Fruit fly (Drosophila melanogaster) whole organism, prepupa: ENCODE measurements around the gene Acsf3.

Source experiments
- Blimp-1 ChIP-seq: fragments of 200-800 bp; sonication (Bioruptor generic); optimal IDR thresholded peaks from 3 replicates; lab custom pipeline; 2017; ENCODE audit warnings: missing biosample characterization, missing genetic modification characterization, mild to moderate bottlenecking, moderate library complexity, missing genetic modification reagents
- CG10631 ChIP-seq: fragments of 200-800 bp; sonication (Bioruptor generic); optimal IDR thresholded peaks from 2 replicates; lab custom pipeline; 2016; ENCODE audit warnings: missing biosample characterization, missing genetic modification characterization
- CG10669 ChIP-seq: fragments of 200-800 bp; sonication (Bioruptor generic); optimal IDR thresholded peaks from 3 replicates; lab custom pipeline; 2018; ENCODE audit warnings: missing biosample characterization, mild to moderate bottlenecking, missing genetic modification characterization, moderate library complexity
- CG11294 ChIP-seq: fragments of 200-800 bp; sonication (Bioruptor generic); IDR thresholded peaks from 2 replicates; pipeline ENCODE4 v1.3.6; 2022; ENCODE audit warnings: missing biosample characterization, missing genetic modification characterization
- CG11762 ChIP-seq: fragments of 200-800 bp; sonication (Bioruptor generic); optimal IDR thresholded peaks from 3 replicates; lab custom pipeline; 2016; ENCODE audit warnings: missing biosample characterization, missing genetic modification characterization; ENCODE audit not compliant: insufficient read depth
- CG1621 ChIP-seq: fragments of 200-800 bp; sonication (Bioruptor generic); optimal IDR thresholded peaks from 3 replicates; lab custom pipeline; 2018; ENCODE audit warnings: missing biosample characterization, mild to moderate bottlenecking, missing genetic modification characterization
- CG16779 ChIP-seq: fragments of 200-800 bp; sonication (Bioruptor generic); optimal IDR thresholded peaks from 3 replicates; lab custom pipeline; 2017; ENCODE audit warnings: missing biosample characterization, mild to moderate bottlenecking, missing genetic modification characterization
- CG3032 ChIP-seq: fragments of 200-800 bp; optimal IDR thresholded peaks from 2 replicates; lab custom pipeline; 2019; ENCODE audit warnings: missing biosample characterization, mild to moderate bottlenecking, missing genetic modification characterization, moderate library complexity
- CG31627 ChIP-seq: fragments of 200-800 bp; sonication (Bioruptor generic); optimal IDR thresholded peaks from 3 replicates; lab custom pipeline; 2016; ENCODE audit warnings: missing biosample characterization, missing genetic modification characterization
- CG3919 ChIP-seq: fragments of 200-800 bp; sonication (Bioruptor generic); optimal IDR thresholded peaks from 3 replicates; lab custom pipeline; 2016; ENCODE audit warnings: missing biosample characterization, missing genetic modification characterization
- CG4318 ChIP-seq: fragments of 200-800 bp; sonication (Bioruptor generic); optimal IDR thresholded peaks from 3 replicates; lab custom pipeline; 2017; ENCODE audit warnings: missing biosample characterization, mild to moderate bottlenecking, missing genetic modification characterization
- CG6163 ChIP-seq: fragments of 200-800 bp; sonication (Bioruptor generic); IDR thresholded peaks from 3 replicates; pipeline ENCODE4 v1.3.6; 2022; ENCODE audit warnings: missing biosample characterization, missing genetic modification characterization
- CG6792 ChIP-seq: fragments of 200-800 bp; sonication (Bioruptor generic); optimal IDR thresholded peaks from 3 replicates; lab custom pipeline; 2016; ENCODE audit warnings: missing biosample characterization, missing genetic modification characterization
- CG6854 ChIP-seq: fragments of 200-800 bp; sonication (Bioruptor generic); optimal IDR thresholded peaks from 2 replicates; lab custom pipeline; 2017; ENCODE audit warnings: missing biosample characterization, mild to moderate bottlenecking, missing genetic modification characterization
- CG7368 ChIP-seq: fragments of 200-800 bp; sonication (Bioruptor generic); optimal IDR thresholded peaks from 3 replicates; lab custom pipeline; 2016; ENCODE audit warnings: missing biosample characterization, missing genetic modification characterization
- CG8119 ChIP-seq: fragments of 200-800 bp; sonication (Bioruptor generic); IDR thresholded peaks from 3 replicates; pipeline ENCODE4 v1.3.6; 2022; ENCODE audit warnings: missing biosample characterization, missing genetic modification characterization
- CG8319 ChIP-seq: fragments of 200-800 bp; sonication (Bioruptor generic); optimal IDR thresholded peaks from 3 replicates; lab custom pipeline; 2016; ENCODE audit warnings: missing biosample characterization, missing genetic modification characterization
- CG9139 ChIP-seq: fragments of 200-800 bp; sonication (Bioruptor generic); optimal IDR thresholded peaks from 3 replicates; lab custom pipeline; 2017; ENCODE audit warnings: missing biosample characterization, mild to moderate bottlenecking, missing genetic modification characterization
- Eip75B ChIP-seq: fragments of 200-800 bp; sonication (Bioruptor generic); optimal IDR thresholded peaks from 3 replicates; lab custom pipeline; 2016; ENCODE audit warnings: missing biosample characterization, missing genetic modification characterization
- Eip78C ChIP-seq: fragments of 200-800 bp; sonication (Bioruptor generic); peaks from one replicate; lab custom pipeline; 2016; ENCODE audit warnings: missing biosample characterization, missing genetic modification characterization
- Eip93F ChIP-seq: fragments of 200-800 bp; sonication (Bioruptor generic); optimal IDR thresholded peaks from 2 replicates; lab custom pipeline; 2016; ENCODE audit warnings: missing biosample characterization, mild to moderate bottlenecking, missing genetic modification characterization
- Ets21C ChIP-seq: fragments of 200-800 bp; sonication (Bioruptor generic); optimal IDR thresholded peaks from 3 replicates; lab custom pipeline; 2016; ENCODE audit warnings: missing biosample characterization, missing genetic modification characterization
- Hr38 ChIP-seq: sonication (Bioruptor generic); optimal IDR thresholded peaks from 2 replicates; lab custom pipeline; 2016; ENCODE audit warnings: missing biosample characterization, missing genetic modification characterization
- Hr39 ChIP-seq: fragments of 200-800 bp; sonication (Bioruptor generic); optimal IDR thresholded peaks from 2 replicates; lab custom pipeline; 2016; ENCODE audit warnings: missing biosample characterization, missing genetic modification characterization
- Hr4 ChIP-seq: fragments of 200-800 bp; sonication (Bioruptor generic); optimal IDR thresholded peaks from 3 replicates; lab custom pipeline; 2016; ENCODE audit warnings: missing biosample characterization, missing genetic modification characterization
- OdsH ChIP-seq: fragments of 200-800 bp; sonication (Bioruptor generic); optimal IDR thresholded peaks from 3 replicates; lab custom pipeline; 2016; ENCODE audit warnings: missing biosample characterization, missing genetic modification characterization
- Smox ChIP-seq: fragments of 200-800 bp; sonication (Bioruptor generic); optimal IDR thresholded peaks from 3 replicates; lab custom pipeline; 2016; ENCODE audit warnings: missing biosample characterization, missing genetic modification characterization
- Sox14 ChIP-seq: fragments of 200-800 bp; sonication (Bioruptor generic); optimal IDR thresholded peaks from 3 replicates; lab custom pipeline; 2016; ENCODE audit warnings: missing biosample characterization, missing genetic modification characterization
- achi ChIP-seq: fragments of 200-800 bp; sonication (Bioruptor generic); optimal IDR thresholded peaks from 3 replicates; lab custom pipeline; 2016; ENCODE audit warnings: missing biosample characterization, missing genetic modification characterization
- acj6 ChIP-seq: fragments of 200-800 bp; sonication (Bioruptor generic); optimal IDR thresholded peaks from 3 replicates; lab custom pipeline; 2016; ENCODE audit warnings: missing biosample characterization, missing genetic modification characterization
- cyc ChIP-seq: fragments of 200-800 bp; sonication (Bioruptor generic); optimal IDR thresholded peaks from 3 replicates; lab custom pipeline; 2016; ENCODE audit warnings: missing biosample characterization, missing genetic modification characterization
- dac ChIP-seq: fragments of 200-800 bp; sonication (Bioruptor generic); optimal IDR thresholded peaks from 2 replicates; lab custom pipeline; 2017; ENCODE audit warnings: missing biosample characterization, mild to moderate bottlenecking, missing genetic modification characterization
- dsx ChIP-seq: fragments of 200-800 bp; optimal IDR thresholded peaks from 3 replicates; lab custom pipeline; 2019; ENCODE audit warnings: missing biosample characterization, mild to moderate bottlenecking, missing genetic modification characterization, moderate library complexity; ENCODE audit not compliant: poor library complexity, severe bottlenecking
- eg ChIP-seq: fragments of 200-800 bp; sonication (Bioruptor generic); IDR thresholded peaks from 3 replicates; pipeline ENCODE4 v1.3.6; 2022; ENCODE audit warnings: missing biosample characterization, missing genetic modification characterization
- fd59A ChIP-seq: fragments of 200-800 bp; sonication (Bioruptor generic); optimal IDR thresholded peaks from 2 replicates; lab custom pipeline; 2017; ENCODE audit warnings: missing biosample characterization, mild to moderate bottlenecking, missing genetic modification characterization, missing genetic modification reagents
- fkh ChIP-seq: fragments of 200-800 bp; sonication (Bioruptor generic); optimal IDR thresholded peaks from 3 replicates; lab custom pipeline; 2017; ENCODE audit warnings: missing biosample characterization, mild to moderate bottlenecking, missing genetic modification characterization, moderate library complexity
- lz ChIP-seq: fragments of 200-800 bp; sonication (Bioruptor generic); optimal IDR thresholded peaks from 3 replicates; lab custom pipeline; 2016; ENCODE audit warnings: missing biosample characterization, missing genetic modification characterization
- net ChIP-seq: fragments of 200-800 bp; sonication (Bioruptor generic); optimal IDR thresholded peaks from 3 replicates; lab custom pipeline; 2016; ENCODE audit warnings: missing biosample characterization, missing genetic modification characterization
- pdm3 ChIP-seq: fragments of 200-800 bp; sonication (Bioruptor generic); optimal IDR thresholded peaks from 3 replicates; lab custom pipeline; 2016; ENCODE audit warnings: missing biosample characterization, missing genetic modification characterization
- salr ChIP-seq, 2 experiments: fragments of 200-800 bp; sonication (Bioruptor generic); optimal IDR thresholded peaks; 3 replicates each; lab custom pipeline; 2016 to 2018; ENCODE audit warnings: missing biosample characterization in 2 of 2, missing genetic modification characterization in 2 of 2, mild to moderate bottlenecking in 1 of 2
- spab ChIP-seq: fragments of 200-800 bp; sonication (Bioruptor generic); optimal IDR thresholded peaks from 2 replicates; lab custom pipeline; 2017; ENCODE audit warnings: missing biosample characterization, mild to moderate bottlenecking, missing genetic modification characterization, missing genetic modification reagents
- svp ChIP-seq: fragments of 200-800 bp; sonication (Bioruptor generic); peaks from one replicate; lab custom pipeline; 2016; ENCODE audit warnings: missing biosample characterization, missing genetic modification characterization
- topi ChIP-seq: fragments of 200-800 bp; sonication (Bioruptor generic); optimal IDR thresholded peaks from 3 replicates; lab custom pipeline; 2016; ENCODE audit warnings: missing biosample characterization, missing genetic modification characterization
- vri ChIP-seq: fragments of 200-800 bp; sonication (Bioruptor generic); optimal IDR thresholded peaks from 3 replicates; lab custom pipeline; 2016; ENCODE audit warnings: missing biosample characterization, mild to moderate bottlenecking, missing genetic modification characterization

The Acsf3 gene

dm6 chrX:7285995-7286985, 42.6 kb upstream of the Acsf3 start, which contains the start of gene CG2059 (continued):
- TF ChIP-seq Eip78C (GFP tag; lab: Kevin White, UChicago) (peak; percentile 75), eg (GFP tag; lab: Robert Waterston, UW) (peak; percentile 32; the same call in 2 of the 3 replicates), fkh (GFP tag; lab: Kevin White, UChicago) (peak; percentile 100), CG9139 (GFP tag; lab: Kevin White, UChicago) (no peak), CG11294 (no peak; the same call in 1 of the 2 replicates), dsx (GFP tag; lab: Kevin White, UChicago) (no peak), OdsH (GFP tag; lab: Kevin White, UChicago) (peak; percentile 42), Eip75B (GFP tag; lab: Kevin White, UChicago) (no peak), CG8119 (GFP tag; lab: Robert Waterston, UW) (peak; percentile 29; the same call in 1 of the 3 replicates), Smox (GFP tag; lab: Kevin White, UChicago) (peak; percentile 56), CG3032 (tag; lab: Kevin White, UChicago) (peak; percentile 11), acj6 (GFP tag; lab: Kevin White, UChicago) (peak; percentile 15), Sox14 (GFP tag; lab: Kevin White, UChicago) (no peak), Ets21C (peak; percentile 6), dac (GFP tag; lab: Kevin White, UChicago) (no peak), CG4318 (GFP tag; lab: Kevin White, UChicago) (no peak), fd59A (GFP tag; lab: Kevin White, UChicago) (no peak), salr (GFP tag; optimal IDR thresholded peaks at IDR 0.05; lab: Kevin White, UChicago) (no peak), svp (GFP tag; lab: Kevin White, UChicago) (peak; percentile 83), spab (no peak), Hr4 (GFP tag; lab: Kevin White, UChicago) (peak; percentile 37), CG31627 (GFP tag; lab: Kevin White, UChicago) (peak; percentile 43), topi (GFP tag; lab: Kevin White, UChicago) (peak; percentile 22), vri (peak; percentile 99), CG8319 (no peak), CG1621 (tag; lab: Kevin White, UChicago) (peak; percentile 41), Hr38 (no peak), CG7368 (GFP tag; lab: Kevin White, UChicago) (no peak), CG10669 (GFP tag; lab: Kevin White, UChicago) (no peak), cyc (peak; percentile 42), CG16779 (tag; lab: Kevin White, UChicago) (no peak), net (GFP tag; lab: Kevin White, UChicago) (no peak)
- TF ChIP-seq, all 60 proteins: peak for 31

dm6 chrX:7290811-7291515, 37.9 kb upstream of the Acsf3 start, which contains the start of gene unc-119:
Gene unc-119, minus strand, starts transcription at chrX:7291298.
- TF ChIP-seq CG4318 (GFP tag; lab: Kevin White, UChicago) (no peak), CG6854 (GFP tag; lab: Kevin White, UChicago) (peak; percentile 57), Sox14 (GFP tag; lab: Kevin White, UChicago) (peak; percentile 1), Eip75B (GFP tag; lab: Kevin White, UChicago) (peak; percentile 17), pdm3 (GFP tag; lab: Kevin White, UChicago) (peak; percentile 3), CG3919 (GFP tag; lab: Kevin White, UChicago) (no peak), eg (GFP tag; lab: Robert Waterston, UW) (0 out of 3 replicates have a peak, but pooled peaks have one; percentile 20), spab (peak; percentile 48), Eip78C (GFP tag; lab: Kevin White, UChicago) (peak; percentile 46), lz (GFP tag; lab: Kevin White, UChicago) (no peak), svp (GFP tag; lab: Kevin White, UChicago) (no peak), Hr38 (no peak), CG1621 (tag; lab: Kevin White, UChicago) (peak; percentile 52), CG11762 (GFP tag; lab: Kevin White, UChicago) (no peak), Hr39 (GFP tag; lab: Kevin White, UChicago) (no peak), Blimp-1 (no peak), CG6163 (GFP tag; lab: Robert Waterston, UW) (peak; percentile 7; the same call in 1 of the 3 replicates), CG10669 (GFP tag; lab: Kevin White, UChicago) (peak; percentile 59), CG6792 (no peak), achi (GFP tag; lab: Kevin White, UChicago) (peak; percentile 7), dac (GFP tag; lab: Kevin White, UChicago) (no peak), CG10631 (GFP tag; lab: Kevin White, UChicago) (no peak), OdsH (GFP tag; lab: Kevin White, UChicago) (no peak), Eip93F (no peak), dsx (GFP tag; lab: Kevin White, UChicago) (peak; percentile 48), fd59A (GFP tag; lab: Kevin White, UChicago) (peak; percentile 29), Ets21C (no peak), salr (GFP tag; optimal IDR thresholded peaks at IDR 0.05; lab: Kevin White, UChicago) (no peak)
